Fruit fly (Drosophila melanogaster) whole organism, embryonic: ENCODE results near the gene CG4537.

Experiments used
- Antp ChIP-seq: fragments of 200-800 bp; sonication (Bioruptor generic); optimal IDR thresholded peaks from 3 replicates; lab custom pipeline; 2016; ENCODE audit warnings: missing biosample characterization, missing genetic modification characterization
- Asciz ChIP-seq: fragments of 200-800 bp; sonication (Bioruptor generic); optimal IDR thresholded peaks from 2 replicates; lab custom pipeline; 2017; ENCODE audit warnings: missing biosample characterization, mild to moderate bottlenecking, missing genetic modification characterization, missing genetic modification reagents
- B-H2 ChIP-seq: fragments of 200-800 bp; sonication (Bioruptor generic); optimal IDR thresholded peaks from 2 replicates; lab custom pipeline; 2018; ENCODE audit warnings: missing biosample characterization, mild to moderate bottlenecking, missing genetic modification characterization
- Blimp-1 ChIP-seq: fragments of 200-800 bp; sonication (Bioruptor generic); optimal IDR thresholded peaks from 3 replicates; lab custom pipeline; 2018; ENCODE audit warnings: missing biosample characterization, missing genetic modification characterization, mild to moderate bottlenecking, moderate library complexity, missing genetic modification reagents
- CG10431 ChIP-seq: fragments of 200-800 bp; sonication (Bioruptor generic); optimal IDR thresholded peaks from 3 replicates; lab custom pipeline; 2018; ENCODE audit warnings: missing biosample characterization, mild to moderate bottlenecking, missing genetic modification characterization
- CG11456 ChIP-seq: fragments of 200-800 bp; sonication (Bioruptor generic); IDR thresholded peaks from 3 replicates; pipeline ENCODE4 v1.3.6; 2022; ENCODE audit warnings: missing biosample characterization, missing genetic modification characterization
- CG11696 ChIP-seq: fragments of 200-800 bp; sonication (Bioruptor generic); IDR thresholded peaks from 2 replicates; pipeline ENCODE4 v1.3.6; 2022; ENCODE audit warnings: missing biosample characterization, missing genetic modification characterization
- CG13624 ChIP-seq: fragments of 200-800 bp; sonication (Bioruptor generic); optimal IDR thresholded peaks from 2 replicates; lab custom pipeline; 2016; ENCODE audit warnings: missing biosample characterization, missing genetic modification characterization
- CG14014 ChIP-seq: fragments of 200-800 bp; sonication (Bioruptor generic); IDR thresholded peaks from 2 replicates; pipeline ENCODE4 v1.3.6; 2022; ENCODE audit warnings: missing biosample characterization, missing genetic modification characterization
- CG14441 ChIP-seq: fragments of 200-800 bp; sonication (Bioruptor generic); IDR thresholded peaks from 2 replicates; pipeline ENCODE4 v1.3.6; 2022; ENCODE audit warnings: missing biosample characterization, missing genetic modification characterization
- CG1529 ChIP-seq: fragments of 200-800 bp; sonication (Bioruptor generic); optimal IDR thresholded peaks from 3 replicates; lab custom pipeline; 2018; ENCODE audit warnings: missing biosample characterization, missing genetic modification characterization
- CG1602 ChIP-seq: fragments of 200-800 bp; sonication (Bioruptor generic); optimal IDR thresholded peaks from 3 replicates; lab custom pipeline; 2016; ENCODE audit warnings: missing biosample characterization, missing genetic modification characterization
- CG17359 ChIP-seq: fragments of 200-800 bp; sonication (Bioruptor generic); optimal IDR thresholded peaks from 3 replicates; lab custom pipeline; 2018; ENCODE audit warnings: missing biosample characterization, mild to moderate bottlenecking, missing genetic modification characterization, moderate library complexity
- CG17829 ChIP-seq: fragments of 200-800 bp; optimal IDR thresholded peaks from 2 replicates; lab custom pipeline; 2019; ENCODE audit warnings: missing biosample characterization, mild to moderate bottlenecking, missing genetic modification characterization, moderate library complexity
- CG18262 ChIP-seq: fragments of 200-800 bp; optimal IDR thresholded peaks from 3 replicates; lab custom pipeline; 2019; ENCODE audit warnings: missing biosample characterization, mild to moderate bottlenecking, missing genetic modification characterization, moderate library complexity
- CG2202 ChIP-seq: fragments of 200-800 bp; sonication (Bioruptor generic); optimal IDR thresholded peaks from 2 replicates; lab custom pipeline; 2018; ENCODE audit warnings: missing biosample characterization, mild to moderate bottlenecking, missing genetic modification characterization
- CG2712 ChIP-seq: fragments of 200-800 bp; optimal IDR thresholded peaks from 3 replicates; lab custom pipeline; 2019; ENCODE audit warnings: missing biosample characterization, mild to moderate bottlenecking, missing genetic modification characterization, moderate library complexity
- CG3065 ChIP-seq: fragments of 200-800 bp; sonication (Bioruptor generic); optimal IDR thresholded peaks from 2 replicates; lab custom pipeline; 2016; ENCODE audit warnings: missing biosample characterization, missing genetic modification characterization
- CG32772 ChIP-seq: fragments of 200-800 bp; sonication (Bioruptor generic); IDR thresholded peaks from 2 replicates; pipeline ENCODE4 v1.3.6; 2022; ENCODE audit warnings: missing biosample characterization, missing genetic modification characterization
- CG4424 ChIP-seq: fragments of 200-800 bp; sonication (Bioruptor generic); optimal IDR thresholded peaks from 3 replicates; lab custom pipeline; 2016; ENCODE audit warnings: missing biosample characterization, missing genetic modification characterization
- CG5953 ChIP-seq: fragments of 200-800 bp; sonication (Bioruptor generic); IDR thresholded peaks from 2 replicates; pipeline ENCODE4 v1.3.6; 2022; ENCODE audit warnings: missing biosample characterization, missing genetic modification characterization
- CG6654 ChIP-seq: fragments of 200-800 bp; sonication (Bioruptor generic); optimal IDR thresholded peaks from 2 replicates; lab custom pipeline; 2017; ENCODE audit warnings: missing biosample characterization, mild to moderate bottlenecking, missing genetic modification characterization
- CG6689 ChIP-seq: fragments of 200-800 bp; sonication (Bioruptor generic); IDR thresholded peaks from 2 replicates; pipeline ENCODE4 v1.3.6; 2022; ENCODE audit warnings: missing biosample characterization, missing genetic modification characterization
- CG6791 ChIP-seq: fragments of 200-800 bp; sonication (Bioruptor generic); IDR thresholded peaks from 3 replicates; pipeline ENCODE4 v1.3.6; 2022; ENCODE audit warnings: missing biosample characterization, missing genetic modification characterization; ENCODE audit not compliant: partially characterized antibody
- CG6813 ChIP-seq: fragments of 200-800 bp; sonication (Bioruptor generic); optimal IDR thresholded peaks from 2 replicates; lab custom pipeline; 2017; ENCODE audit warnings: missing biosample characterization, missing genetic modification characterization, mild to moderate bottlenecking, moderate library complexity, missing genetic modification reagents
- CG7357 ChIP-seq: fragments of 200-800 bp; sonication (Bioruptor generic); IDR thresholded peaks from 3 replicates; pipeline ENCODE4 v1.3.6; 2022; ENCODE audit warnings: missing biosample characterization, missing genetic modification characterization
- CG8281 ChIP-seq: fragments of 200-800 bp; sonication (Bioruptor generic); optimal IDR thresholded peaks from 2 replicates; lab custom pipeline; 2018; ENCODE audit warnings: missing biosample characterization, mild to moderate bottlenecking, missing genetic modification characterization, moderate library complexity
- Dbx ChIP-seq: fragments of 200-800 bp; sonication (Bioruptor generic); IDR thresholded peaks from 3 replicates; pipeline ENCODE4 v1.3.6; 2022; ENCODE audit warnings: missing biosample characterization, missing genetic modification characterization
- Dip2 ChIP-seq: fragments of 200-800 bp; sonication (Bioruptor generic); IDR thresholded peaks from 2 replicates; pipeline ENCODE4 v1.3.6; 2022; ENCODE audit warnings: missing biosample characterization, missing genetic modification characterization
- Lpt ChIP-seq: fragments of >200 bp; optimal IDR thresholded peaks from 2 replicates; lab custom pipeline; 2018; ENCODE audit warnings: missing biosample characterization, missing genetic modification characterization
- MBD-R2 ChIP-seq: fragments of 200-800 bp; sonication (Bioruptor generic); IDR thresholded peaks from 2 replicates; pipeline ENCODE4 v1.3.6; 2022; ENCODE audit warnings: missing biosample characterization, missing genetic modification characterization
- Pdp1 ChIP-seq, 2 experiments: fragments of 200-800 bp; sonication (Bioruptor generic); optimal IDR thresholded peaks; 3 replicates each; lab custom pipeline; 2016; ENCODE audit warnings: missing biosample characterization in 2 of 2, missing genetic modification characterization in 2 of 2, mild to moderate bottlenecking in 1 of 2, moderate library complexity in 1 of 2
- Spps ChIP-seq: fragments of 200-800 bp; sonication (Bioruptor generic); optimal IDR thresholded peaks from 2 replicates; lab custom pipeline; 2018; ENCODE audit warnings: missing biosample characterization, mild to moderate bottlenecking, missing genetic modification characterization
- ab ChIP-seq: fragments of 200-800 bp; sonication (Bioruptor generic); optimal IDR thresholded peaks from 2 replicates; lab custom pipeline; 2016; ENCODE audit warnings: missing biosample characterization, missing genetic modification characterization
- ash1 ChIP-seq: fragments of 200-800 bp; sonication (Bioruptor generic); optimal IDR thresholded peaks from 2 replicates; lab custom pipeline; 2018; ENCODE audit warnings: missing biosample characterization, mild to moderate bottlenecking, missing genetic modification characterization
- caup ChIP-seq: fragments of 200-800 bp; sonication (Bioruptor generic); optimal IDR thresholded peaks from 3 replicates; lab custom pipeline; 2017; ENCODE audit warnings: missing biosample characterization, mild to moderate bottlenecking, missing genetic modification characterization, moderate library complexity; ENCODE audit not compliant: severe bottlenecking
- dan ChIP-seq: fragments of 200-800 bp; sonication (Bioruptor generic); IDR thresholded peaks from 2 replicates; pipeline ENCODE4 v1.3.6; 2022; ENCODE audit warnings: missing biosample characterization, missing genetic modification characterization
- dpn ChIP-seq, 2 experiments: fragments of 200-800 bp; sonication (Bioruptor generic); optimal IDR thresholded peaks; 3 replicates each; lab custom pipeline; 2016; ENCODE audit warnings: missing biosample characterization in 2 of 2, missing genetic modification characterization in 2 of 2
- en ChIP-seq: fragments of 200-800 bp; sonication (Bioruptor generic); optimal IDR thresholded peaks from 2 replicates; lab custom pipeline; 2016; ENCODE audit warnings: missing biosample characterization, missing genetic modification characterization
- knrl ChIP-seq: fragments of 200-800 bp; sonication (Bioruptor generic); IDR thresholded peaks from 3 replicates; pipeline ENCODE4 v1.3.6; 2022; ENCODE audit warnings: missing biosample characterization, missing genetic modification characterization; ENCODE audit not compliant: partially characterized antibody
- nau ChIP-seq: fragments of 200-800 bp; sonication (Bioruptor generic); optimal IDR thresholded peaks from 3 replicates; lab custom pipeline; 2017; ENCODE audit warnings: missing biosample characterization, mild to moderate bottlenecking, missing genetic modification characterization, missing genetic modification reagents
- otp ChIP-seq: fragments of 200-800 bp; sonication (Bioruptor generic); IDR thresholded peaks from 3 replicates; pipeline ENCODE4, ENCODE4 v1.3.6; 2022; ENCODE audit warnings: missing biosample characterization, missing genetic modification characterization
- phol ChIP-seq: fragments of 200-800 bp; sonication (Bioruptor generic); optimal IDR thresholded peaks from 3 replicates; lab custom pipeline; 2018; ENCODE audit warnings: missing biosample characterization, mild to moderate bottlenecking, missing genetic modification characterization, moderate library complexity
- sens-2 ChIP-seq: fragments of 200-800 bp; sonication (Bioruptor generic); IDR thresholded peaks from 2 replicates; pipeline ENCODE4 v1.3.6; 2022; ENCODE audit warnings: missing biosample characterization, missing genetic modification characterization
- sna ChIP-seq: fragments of 200-800 bp; sonication (Bioruptor generic); IDR thresholded peaks from 2 replicates; pipeline ENCODE4 v1.3.6; 2022; ENCODE audit warnings: missing biosample characterization, missing genetic modification characterization; ENCODE audit not compliant: partially characterized antibody
- sr ChIP-seq: fragments of 200-800 bp; sonication (Bioruptor generic); IDR thresholded peaks from 3 replicates; pipeline ENCODE4 v1.3.6; 2022; ENCODE audit warnings: missing biosample characterization, missing genetic modification characterization
- tll ChIP-seq, 2 experiments: fragments of 200-800 bp in 1 of 2; fragments of >200 bp in 1 of 2; sonication (Bioruptor generic) in 1 of 2; optimal IDR thresholded peaks; 2 replicates each; lab custom pipeline; 2017 to 2019; ENCODE audit warnings: missing biosample characterization in 2 of 2, missing genetic modification characterization in 2 of 2, mild to moderate bottlenecking in 1 of 2, moderate library complexity in 1 of 2
- vfl ChIP-seq: fragments of 200-800 bp; sonication (Bioruptor generic); optimal IDR thresholded peaks from 2 replicates; lab custom pipeline; 2016; ENCODE audit warnings: missing biosample characterization, missing genetic modification characterization
- wor ChIP-seq: fragments of 200-800 bp; sonication (Bioruptor generic); IDR thresholded peaks from 2 replicates; pipeline ENCODE4 v1.3.6; 2022; ENCODE audit warnings: missing biosample characterization, missing genetic modification characterization

CG4537 gene

dm6 chr2L:9915011-9915850 lies 24.5 kb downstream of the CG4537 start, which contains the start of gene yip2 (continued):
- TF ChIP-seq en (no peak), ab (GFP tag; lab: Kevin White, UChicago) (no peak), sr (GFP tag; lab: Robert Waterston, UW) (no peak), CG14014 (GFP tag; lab: Robert Waterston, UW) (peak; percentile 70), Dip2 (GFP tag; lab: Robert Waterston, UW) (no peak), CG13624 (peak; percentile 37), CG17829 (tag; lab: Kevin White, UChicago) (peak; percentile 23), Antp (GFP tag; lab: Kevin White, UChicago) (peak; percentile 55), CG6813 (GFP tag; lab: Kevin White, UChicago) (peak; percentile 60), Spps (tag; lab: Kevin White, UChicago) (no peak), CG10431 (GFP tag; lab: Kevin White, UChicago) (no peak), phol (tag; lab: Kevin White, UChicago) (peak; percentile 53), CG11696 (GFP tag; lab: Robert Waterston, UW) (peak; percentile 32; the same call in 1 of the 2 replicates), Pdp1 (GFP tag; optimal IDR thresholded peaks at IDR 0.05; lab: Kevin White, UChicago) (peak; percentile 45 to 47), CG2712 (tag; lab: Kevin White, UChicago) (peak; percentile 50), CG18262 (tag; lab: Kevin White, UChicago) (peak; percentile 50), CG6791 (GFP tag; lab: Robert Waterston, UW) (no peak), vfl (GFP tag; lab: Kevin White, UChicago) (peak; percentile 44), caup (GFP tag; lab: Kevin White, UChicago) (peak; percentile 55), CG6689 (peak; percentile 49), CG32772 (GFP tag; lab: Robert Waterston, UW) (no peak), CG11456 (GFP tag; lab: Robert Waterston, UW) (peak; percentile 63; the same call in 2 of the 3 replicates), nau (GFP tag; lab: Kevin White, UChicago) (peak; percentile 74), sens-2 (peak; percentile 45; the same call in 1 of the 2 replicates), CG1602 (GFP tag; lab: Kevin White, UChicago) (no peak), CG4424 (GFP tag; lab: Kevin White, UChicago) (peak; percentile 33), CG1529 (peak; percentile 14), tll (GFP tag; optimal IDR thresholded peaks at IDR 0.05; lab: Kevin White, UChicago) (no peak), CG3065 (no peak), knrl (GFP tag; lab: Robert Waterston, UW) (no peak), Asciz (GFP tag; lab: Kevin White, UChicago) (peak; percentile 22), Lpt (GFP tag; lab: Kevin White, UChicago) (no peak), CG7357 (GFP tag; lab: Robert Waterston, UW) (no peak), otp (GFP tag; lab: Robert Waterston, UW) (peak; percentile 53; the same call in 1 of the 3 replicates), dpn (GFP tag; optimal IDR thresholded peaks at IDR 0.05; lab: Kevin White, UChicago) (peak; percentile 38 to 68), B-H2 (peak; percentile 66), CG17359 (tag; lab: Kevin White, UChicago) (peak; percentile 62), CG5953 (GFP tag; lab: Robert Waterston, UW) (no peak), Blimp-1 (GFP tag; lab: Kevin White, UChicago) (peak; percentile 42), dan (GFP tag; lab: Robert Waterston, UW) (no peak), CG6654 (GFP tag; lab: Kevin White, UChicago) (no peak), wor (GFP tag; lab: Robert Waterston, UW) (no peak), CG8281 (tag; lab: Kevin White, UChicago) (no peak), sna (GFP tag; lab: Robert Waterston, UW) (no peak), Dbx (GFP tag; lab: Robert Waterston, UW) (peak; percentile 59), CG14441 (GFP tag; lab: Robert Waterston, UW) (peak; percentile 49), ash1 (GFP tag; lab: Kevin White, UChicago) (no peak), CG2202 (tag; lab: Kevin White, UChicago) (no peak), MBD-R2 (peak; percentile 32; the same call in 1 of the 2 replicates)
